Fruit fly (Drosophila melanogaster) S2 (cell line): ENCODE measurements around the gene Prdm13.
A peak's percentile ranks its signal among the peaks of the same experiment; 100 is the strongest.

ENCODE experiments used
- CG8478 ChIP-seq: fragments of >200 bp; optimal IDR thresholded peaks from 2 replicates; lab custom pipeline; 2018
- CTCF ChIP-seq, 2 experiments: fragments of >200 bp; optimal IDR thresholded peaks; 2 replicates each; lab custom pipeline; 2018

dm6 chr3L:6184884-6185438, 22.0 kb downstream of the Prdm13 start, which contains the start of the genes D19B and CG43293:
- TF ChIP-seq CG8478 (lab: Kevin White, UChicago) (no peak), CTCF (optimal IDR thresholded peaks at IDR 0.05; lab: Kevin White, UChicago) (peak; percentile 30 to 53)
